Worm (Caenorhabditis elegans): ENCODE data around the gene E01B7.2.
A peak's percentile ranks its signal among the peaks of the same experiment; 100 is the strongest.

E01B7.2 gene

ce11 chrV:17944849-17945452 is 23.4 kb downstream of the E01B7.2 start:
- TF ChIP-seq unc-62 (GFP tag; optimal IDR thresholded peaks at IDR 0.05) = no peak
- TF ChIP-seq ama-1 (optimal IDR thresholded peaks at IDR 0.05) = no peak
- TF ChIP-seq ztf-11 (tag; optimal IDR thresholded peaks at IDR 0.05) = no peak
- TF ChIP-seq nhr-67 (tag; optimal IDR thresholded peaks at IDR 0.05) = no peak
- no peak for TF ChIP-seq fkh-2 (tag; optimal IDR thresholded peaks at IDR 0.05)
- no peak for TF ChIP-seq lin-15B (tag; optimal IDR thresholded peaks at IDR 0.05)
- TF ChIP-seq sea-2 (GFP tag; optimal IDR thresholded peaks at IDR 0.05) = no peak
- TF ChIP-seq unc-39 (tag; optimal IDR thresholded peaks at IDR 0.05) = no peak
- TF ChIP-seq ZK546.5 (tag; optimal IDR thresholded peaks at IDR 0.05) = no peak
- TF ChIP-seq elt-2 (tag; optimal IDR thresholded peaks at IDR 0.05) = no peak

- TF ChIP-seq nfya-1 (tag; optimal IDR thresholded peaks at IDR 0.05; ENCODE audit: insufficient read depth) (no peak), nhr-76 (tag; optimal IDR thresholded peaks at IDR 0.05) (no peak), zag-1 (tag; optimal IDR thresholded peaks at IDR 0.05) (no peak), sea-2 (GFP tag; optimal IDR thresholded peaks at IDR 0.05) (no peak), lin-15B (tag; optimal IDR thresholded peaks at IDR 0.05) (no peak), R02D3.7 (tag; optimal IDR thresholded peaks at IDR 0.05) (no peak), eor-1 (tag; optimal IDR thresholded peaks at IDR 0.05) (no peak), mdl-1 (tag; optimal IDR thresholded peaks at IDR 0.05) (no peak), tbx-2 (tag; optimal IDR thresholded peaks at IDR 0.05) (no peak), fkh-2 (tag; optimal IDR thresholded peaks at IDR 0.05) (no peak), egl-27 (tag; optimal IDR thresholded peaks at IDR 0.05) (no peak), fkh-10 (GFP tag; optimal IDR thresholded peaks at IDR 0.05) (no peak), nhr-23 (tag; optimal IDR thresholded peaks at IDR 0.05) (no peak), pqm-1 (tag; optimal IDR thresholded peaks at IDR 0.05) (no peak), ceh-82 (tag; optimal IDR thresholded peaks at IDR 0.05) (no peak), nhr-12 (tag; optimal IDR thresholded peaks at IDR 0.05) (no peak), aly-2 (tag; optimal IDR thresholded peaks at IDR 0.05) (no peak), ZK546.5 (tag; optimal IDR thresholded peaks at IDR 0.05) (no peak), lsy-12 (tag; optimal IDR thresholded peaks at IDR 0.05) (no peak)
These were observed 23.9 kb downstream of the E01B7.2 start for ce11 chrV:17945460-17945859.

ce11 chrV:17947266-17947665 is 25.7 kb downstream of the E01B7.2 start:
- TF ChIP-seq nhr-23 (tag; optimal IDR thresholded peaks at IDR 0.05) (no peak), nhr-28 (tag; optimal IDR thresholded peaks at IDR 0.05) (no peak), zag-1 (tag; optimal IDR thresholded peaks at IDR 0.05) (no peak), unc-62 (GFP tag; optimal IDR thresholded peaks at IDR 0.05) (no peak), ceh-28 (tag; optimal IDR thresholded peaks at IDR 0.05) (no peak)

ce11 chrV:17948036-17948691 is 26.6 kb downstream of the E01B7.2 start:
- TF ChIP-seq hmg-11 (tag; optimal IDR thresholded peaks at IDR 0.05) = peak; percentile 5
- no peak for TF ChIP-seq nhr-28 (tag; optimal IDR thresholded peaks at IDR 0.05)

ce11 chrV:17949093-17949492 is 27.5 kb downstream of the E01B7.2 start, which contains the start of gene dpy-21:
dpy-21 (minus strand) TSS chrV:17949193.
- TF ChIP-seq ceh-28 (tag; optimal IDR thresholded peaks at IDR 0.05) = no peak
- no peak for TF ChIP-seq ama-1 (optimal IDR thresholded peaks at IDR 0.05)
- no peak for TF ChIP-seq aly-2 (tag; optimal IDR thresholded peaks at IDR 0.05)
- no peak for TF ChIP-seq nhr-43 (tag; optimal IDR thresholded peaks at IDR 0.05; ENCODE audit: poor library complexity, severe bottlenecking)
- TF ChIP-seq lin-15B (tag; optimal IDR thresholded peaks at IDR 0.05) = no peak
- TF ChIP-seq nhr-28 (tag; optimal IDR thresholded peaks at IDR 0.05) = no peak
- no peak for TF ChIP-seq mml-1 (tag; optimal IDR thresholded peaks at IDR 0.05)
- TF ChIP-seq ZK546.5 (tag; optimal IDR thresholded peaks at IDR 0.05) = no peak
- no peak for TF ChIP-seq ztf-4 (tag; optimal IDR thresholded peaks at IDR 0.05)
- TF ChIP-seq elt-1 (tag; optimal IDR thresholded peaks at IDR 0.05) = no peak
- no peak for TF ChIP-seq ceh-9 (tag; optimal IDR thresholded peaks at IDR 0.05)
- TF ChIP-seq pqm-1 (tag; optimal IDR thresholded peaks at IDR 0.05) = no peak
